Fruit fly (Drosophila melanogaster) whole organism, embryonic: Measurements from ENCODE around the gene shi.

ENCODE experiments used
- CG10321 ChIP-seq: fragments of 200-800 bp; sonication (Bioruptor generic); IDR thresholded peaks from 2 replicates; pipeline ENCODE4 v1.3.6; 2022; ENCODE audit warnings: missing biosample characterization, missing genetic modification characterization
- CG11723 ChIP-seq: fragments of 200-800 bp; sonication (Bioruptor generic); optimal IDR thresholded peaks from 2 replicates; lab custom pipeline; 2017; ENCODE audit warnings: missing biosample characterization, mild to moderate bottlenecking, missing genetic modification characterization
- CG12659 ChIP-seq: fragments of 200-800 bp; sonication (Bioruptor generic); optimal IDR thresholded peaks from 3 replicates; lab custom pipeline; 2017; ENCODE audit warnings: mild to moderate bottlenecking, missing biosample characterization, missing genetic modification reagents, missing genetic modification characterization
- CG12744 ChIP-seq: fragments of 200-800 bp; sonication (Bioruptor generic); optimal IDR thresholded peaks from 2 replicates; lab custom pipeline; 2016; ENCODE audit warnings: missing biosample characterization, missing genetic modification characterization
- CG13123 ChIP-seq: fragments of 200-800 bp; sonication (Bioruptor generic); optimal IDR thresholded peaks from 2 replicates; lab custom pipeline; 2016; ENCODE audit warnings: missing biosample characterization, missing genetic modification characterization
- CG13287 ChIP-seq: fragments of 200-800 bp; sonication (Bioruptor generic); IDR thresholded peaks from 2 replicates; pipeline ENCODE4 v1.3.6; 2022; ENCODE audit warnings: missing biosample characterization, missing genetic modification characterization; ENCODE audit not compliant: partially characterized antibody
- CG14667 ChIP-seq: fragments of 200-800 bp; sonication (Bioruptor generic); IDR thresholded peaks from 2 replicates; pipeline ENCODE4 v1.3.6; 2022; ENCODE audit warnings: missing biosample characterization, missing genetic modification characterization
- CG15479 ChIP-seq: fragments of 200-800 bp; sonication (Bioruptor generic); optimal IDR thresholded peaks from 3 replicates; lab custom pipeline; 2019; ENCODE audit warnings: missing biosample characterization, mild to moderate bottlenecking, missing genetic modification characterization, moderate library complexity
- CG18476 ChIP-seq: fragments of 200-800 bp; sonication (Bioruptor generic); optimal IDR thresholded peaks from 2 replicates; lab custom pipeline; 2016; ENCODE audit warnings: missing biosample characterization, mild to moderate bottlenecking, missing genetic modification characterization
- CG30403 ChIP-seq: fragments of 200-800 bp; sonication (Bioruptor generic); optimal IDR thresholded peaks from 3 replicates; lab custom pipeline; 2016; ENCODE audit warnings: missing biosample characterization, missing genetic modification characterization
- CG34224 ChIP-seq: fragments of 200-800 bp; sonication (Bioruptor generic); IDR thresholded peaks from 3 replicates; pipeline ENCODE4 v1.3.6; 2022; ENCODE audit warnings: missing biosample characterization, missing genetic modification characterization; ENCODE audit not compliant: partially characterized antibody
- CG4730 ChIP-seq: fragments of 200-800 bp; sonication (Bioruptor generic); IDR thresholded peaks from 2 replicates; pipeline ENCODE4 v1.3.6; 2022; ENCODE audit warnings: missing biosample characterization, missing genetic modification characterization
- CG4820 ChIP-seq: fragments of 200-800 bp; sonication (Bioruptor generic); optimal IDR thresholded peaks from 3 replicates; lab custom pipeline; 2016; ENCODE audit warnings: missing biosample characterization, missing genetic modification characterization
- CG5245 ChIP-seq: fragments of 200-800 bp; sonication (Bioruptor generic); optimal IDR thresholded peaks from 3 replicates; lab custom pipeline; 2016; ENCODE audit warnings: missing biosample characterization, missing genetic modification characterization
- CG6272 ChIP-seq: fragments of 200-800 bp; sonication (Bioruptor generic); IDR thresholded peaks from 2 replicates; pipeline ENCODE4 v1.3.6; 2022; ENCODE audit warnings: missing biosample characterization, missing genetic modification characterization
- CG7786 ChIP-seq: fragments of 200-800 bp; sonication (Bioruptor generic); optimal IDR thresholded peaks from 2 replicates; lab custom pipeline; 2016; ENCODE audit warnings: missing biosample characterization, missing genetic modification characterization
- CG9437 ChIP-seq: fragments of 200-800 bp; sonication (Bioruptor generic); optimal IDR thresholded peaks from 2 replicates; lab custom pipeline; 2018; ENCODE audit warnings: missing biosample characterization, mild to moderate bottlenecking, missing genetic modification characterization
- CG9797 ChIP-seq: fragments of 200-800 bp; sonication (Bioruptor generic); optimal IDR thresholded peaks from 3 replicates; lab custom pipeline; 2018; ENCODE audit warnings: missing biosample characterization, mild to moderate bottlenecking, missing genetic modification characterization
- CHES-1-like ChIP-seq: fragments of 200-800 bp; sonication (Bioruptor generic); optimal IDR thresholded peaks from 2 replicates; lab custom pipeline; 2016; ENCODE audit warnings: missing biosample characterization, missing genetic modification characterization
- Chrac-16 ChIP-seq: fragments of 200-800 bp; sonication (Bioruptor generic); optimal IDR thresholded peaks from 3 replicates; lab custom pipeline; 2016; ENCODE audit warnings: missing biosample characterization, missing genetic modification characterization
- Dref ChIP-seq: fragments of 200-800 bp; sonication (Bioruptor generic); IDR thresholded peaks from 2 replicates; pipeline ENCODE4 v1.3.6; 2022; ENCODE audit warnings: missing biosample characterization, missing genetic modification characterization
- HmgD ChIP-seq: fragments of 200-800 bp; sonication (Bioruptor generic); optimal IDR thresholded peaks from 3 replicates; lab custom pipeline; 2016; ENCODE audit warnings: missing biosample characterization, missing genetic modification characterization
- Lim3 ChIP-seq: fragments of 200-800 bp; sonication (Bioruptor generic); IDR thresholded peaks from 2 replicates; pipeline ENCODE4 v1.3.6; 2022; ENCODE audit warnings: missing biosample characterization, missing genetic modification characterization
- MBD-R2 ChIP-seq: fragments of 200-800 bp; sonication (Bioruptor generic); IDR thresholded peaks from 2 replicates; pipeline ENCODE4 v1.3.6; 2022; ENCODE audit warnings: missing biosample characterization, missing genetic modification characterization
- MESR4 ChIP-seq: fragments of 200-800 bp; sonication (Bioruptor generic); optimal IDR thresholded peaks from 2 replicates; lab custom pipeline; 2018; ENCODE audit warnings: missing biosample characterization, mild to moderate bottlenecking, missing genetic modification characterization, moderate library complexity
- MTF-1 ChIP-seq: fragments of 200-800 bp; sonication (Bioruptor generic); optimal IDR thresholded peaks from 2 replicates; lab custom pipeline; 2018; ENCODE audit warnings: missing biosample characterization, mild to moderate bottlenecking, missing genetic modification characterization, borderline replicate concordance
- Myb ChIP-seq: fragments of 200-800 bp; sonication (Bioruptor generic); optimal IDR thresholded peaks from 2 replicates; lab custom pipeline; 2016; ENCODE audit warnings: missing biosample characterization, missing genetic modification characterization
- PHDP ChIP-seq: fragments of 200-800 bp; sonication (Bioruptor generic); optimal IDR thresholded peaks from 3 replicates; lab custom pipeline; 2018; ENCODE audit warnings: missing biosample characterization, mild to moderate bottlenecking, missing genetic modification characterization, moderate library complexity
- Scr ChIP-seq: fragments of 200-800 bp; sonication (Bioruptor generic); IDR thresholded peaks from 2 replicates; pipeline ENCODE4 v1.3.6; 2022; ENCODE audit warnings: missing biosample characterization, missing genetic modification characterization; ENCODE audit not compliant: partially characterized antibody
- Ssrp ChIP-seq: fragments of 200-800 bp; sonication (Bioruptor generic); optimal IDR thresholded peaks from 2 replicates; lab custom pipeline; 2018; ENCODE audit warnings: missing biosample characterization, mild to moderate bottlenecking, missing genetic modification characterization, moderate library complexity
- TFAM ChIP-seq: fragments of 200-800 bp; sonication (Bioruptor generic); optimal IDR thresholded peaks from 2 replicates; lab custom pipeline; 2017; ENCODE audit warnings: missing biosample characterization, missing genetic modification characterization, inconsistent platforms
- amos ChIP-seq: fragments of 200-800 bp; sonication (Bioruptor generic); IDR thresholded peaks from 2 replicates; pipeline ENCODE4 v1.3.6; 2022; ENCODE audit warnings: missing biosample characterization, missing genetic modification characterization; ENCODE audit not compliant: partially characterized antibody
- bbx ChIP-seq: fragments of 200-800 bp; sonication (Bioruptor generic); IDR thresholded peaks from 2 replicates; pipeline ENCODE4 v1.3.6; 2022; ENCODE audit warnings: missing biosample characterization, missing genetic modification characterization; ENCODE audit not compliant: partially characterized antibody
- bigmax ChIP-seq: fragments of 200-800 bp; sonication (Bioruptor generic); optimal IDR thresholded peaks from 2 replicates; lab custom pipeline; 2018; ENCODE audit warnings: missing biosample characterization, mild to moderate bottlenecking, missing genetic modification characterization
- bsh ChIP-seq, 2 experiments: fragments of 200-800 bp; sonication (Bioruptor generic); optimal IDR thresholded peaks; 2 replicates each; lab custom pipeline; 2017 to 2018; ENCODE audit warnings: mild to moderate bottlenecking in 2 of 2, missing biosample characterization in 2 of 2, missing genetic modification characterization in 2 of 2, moderate library complexity in 1 of 2
- chinmo ChIP-seq: fragments of 200-800 bp; sonication (Bioruptor generic); IDR thresholded peaks from 4 replicates; pipeline ENCODE4 v1.3.6; 2022; ENCODE audit warnings: missing biosample characterization, missing genetic modification characterization; ENCODE audit not compliant: partially characterized antibody
- dmrt11E ChIP-seq: fragments of 200-800 bp; sonication (Bioruptor generic); optimal IDR thresholded peaks from 3 replicates; lab custom pipeline; 2018; ENCODE audit warnings: missing biosample characterization, mild to moderate bottlenecking, missing genetic modification characterization, moderate library complexity
- dpn ChIP-seq, 2 experiments: fragments of 200-800 bp; sonication (Bioruptor generic); optimal IDR thresholded peaks; 3 replicates each; lab custom pipeline; 2016; ENCODE audit warnings: missing biosample characterization in 2 of 2, missing genetic modification characterization in 2 of 2
- gsb ChIP-seq: fragments of 200-800 bp; sonication (Bioruptor generic); IDR thresholded peaks from 2 replicates; pipeline ENCODE4 v1.3.6; 2022; ENCODE audit warnings: missing biosample characterization, missing genetic modification characterization
- hbn ChIP-seq: fragments of 200-800 bp; sonication (Bioruptor generic); IDR thresholded peaks from 2 replicates; pipeline ENCODE4 v1.3.6; 2022; ENCODE audit warnings: missing biosample characterization, missing genetic modification characterization; ENCODE audit not compliant: partially characterized antibody
- knrl ChIP-seq: fragments of 200-800 bp; sonication (Bioruptor generic); IDR thresholded peaks from 3 replicates; pipeline ENCODE4 v1.3.6; 2022; ENCODE audit warnings: missing biosample characterization, missing genetic modification characterization; ENCODE audit not compliant: partially characterized antibody
- org-1 ChIP-seq: fragments of 200-800 bp; sonication (Bioruptor generic); optimal IDR thresholded peaks from 2 replicates; lab custom pipeline; 2017; ENCODE audit warnings: missing biosample characterization, missing genetic modification characterization
- pb ChIP-seq: fragments of 200-800 bp; sonication (Bioruptor generic); optimal IDR thresholded peaks from 3 replicates; lab custom pipeline; 2016; ENCODE audit warnings: missing biosample characterization, missing genetic modification characterization
- pfk ChIP-seq: fragments of 200-800 bp; sonication (Bioruptor generic); optimal IDR thresholded peaks from 2 replicates; lab custom pipeline; 2018; ENCODE audit warnings: missing biosample characterization, mild to moderate bottlenecking, missing genetic modification characterization, moderate library complexity
- schlank ChIP-seq: fragments of 200-800 bp; sonication (Bioruptor generic); optimal IDR thresholded peaks from 2 replicates; lab custom pipeline; 2018; ENCODE audit warnings: missing biosample characterization, mild to moderate bottlenecking, missing genetic modification characterization
- ssp ChIP-seq: fragments of 200-800 bp; sonication (Bioruptor generic); IDR thresholded peaks from 2 replicates; pipeline ENCODE4 v1.3.6; 2022; ENCODE audit warnings: missing biosample characterization, missing genetic modification characterization
- sug ChIP-seq: fragments of 200-800 bp; optimal IDR thresholded peaks from 2 replicates; lab custom pipeline; 2019; ENCODE audit warnings: missing biosample characterization, mild to moderate bottlenecking, missing genetic modification characterization, moderate library complexity
- vvl ChIP-seq: fragments of 200-800 bp; sonication (Bioruptor generic); IDR thresholded peaks from 2 replicates; pipeline ENCODE4 v1.3.6; 2022; ENCODE audit warnings: missing biosample characterization, missing genetic modification characterization
- z ChIP-seq: fragments of 200-800 bp; sonication (Bioruptor generic); IDR thresholded peaks from 3 replicates; pipeline ENCODE4 v1.3.6; 2022; ENCODE audit warnings: missing biosample characterization, missing genetic modification characterization
- zf30C ChIP-seq: fragments of 200-800 bp; sonication (Bioruptor generic); optimal IDR thresholded peaks from 3 replicates; lab custom pipeline; 2018; ENCODE audit warnings: missing biosample characterization, mild to moderate bottlenecking, missing genetic modification characterization

shi gene

dm6 chrX:15887247-15887616 is 4.7 kb upstream of the shi start, which contains the start of gene tay (continued):
- TF ChIP-seq pb (GFP tag; lab: Kevin White, UChicago) (no peak), org-1 (no peak), gsb (GFP tag; lab: Robert Waterston, UW) (no peak), dmrt11E (tag; lab: Kevin White, UChicago) (no peak), CG14667 (GFP tag; lab: Robert Waterston, UW) (no peak), zf30C (GFP tag; lab: Kevin White, UChicago) (peak; percentile 38), CG12659 (GFP tag; lab: Kevin White, UChicago) (peak; percentile 74), CG18476 (no peak), CG13123 (GFP tag; lab: Kevin White, UChicago) (no peak), vvl (GFP tag; lab: Robert Waterston, UW) (peak; percentile 46), CG6272 (no peak), HmgD (GFP tag; lab: Kevin White, UChicago) (peak; percentile 10), bigmax (GFP tag; lab: Kevin White, UChicago) (peak; percentile 47), MTF-1 (GFP tag; lab: Kevin White, UChicago) (no peak), dpn (GFP tag; optimal IDR thresholded peaks at IDR 0.05; lab: Kevin White, UChicago) (no peak), CHES-1-like (GFP tag; lab: Kevin White, UChicago) (peak; percentile 1), CG11723 (GFP tag; lab: Kevin White, UChicago) (peak; percentile 20), CG13287 (GFP tag; lab: Robert Waterston, UW) (peak; percentile 54), Chrac-16 (no peak), CG4730 (GFP tag; lab: Robert Waterston, UW) (no peak), bbx (GFP tag; lab: Robert Waterston, UW) (peak; percentile 81), CG12744 (GFP tag; lab: Kevin White, UChicago) (no peak), MESR4 (GFP tag; lab: Kevin White, UChicago) (peak; percentile 37), Myb (GFP tag; lab: Kevin White, UChicago) (peak; percentile 42), Lim3 (no peak), hbn (GFP tag; lab: Robert Waterston, UW) (peak; percentile 46), TFAM (GFP tag; lab: Kevin White, UChicago) (no peak), Dref (GFP tag; lab: Robert Waterston, UW) (peak; percentile 81), CG15479 (GFP tag; lab: Kevin White, UChicago) (no peak), sug (tag; lab: Kevin White, UChicago) (peak; percentile 31), pfk (GFP tag; lab: Kevin White, UChicago) (peak; percentile 94), knrl (peak; percentile 71), bsh (GFP tag; optimal IDR thresholded peaks at IDR 0.05; lab: Kevin White, UChicago) (no peak), CG7786 (GFP tag; lab: Kevin White, UChicago) (no peak), CG9437 (GFP tag; lab: Kevin White, UChicago) (no peak), MBD-R2 (GFP tag; lab: Robert Waterston, UW) (0 out of 2 replicates have a peak, but pooled peaks have one; percentile 8), CG10321 (GFP tag; lab: Robert Waterston, UW) (no peak), ssp (peak; percentile 95), CG4820 (GFP tag; lab: Kevin White, UChicago) (no peak), CG9797 (GFP tag; lab: Kevin White, UChicago) (peak; percentile 38), CG5245 (GFP tag; lab: Kevin White, UChicago) (no peak), PHDP (tag; lab: Kevin White, UChicago) (no peak), CG34224 (GFP tag; lab: Robert Waterston, UW) (peak; percentile 28; the same call in 1 of the 3 replicates), z (GFP tag; lab: Robert Waterston, UW) (no peak), Ssrp (tag; lab: Kevin White, UChicago) (no peak), schlank (tag; lab: Kevin White, UChicago) (no peak), Scr (GFP tag; lab: Robert Waterston, UW) (peak; percentile 63), CG30403 (peak; percentile 4), amos (GFP tag; lab: Robert Waterston, UW) (peak; percentile 82), chinmo (GFP tag; lab: Robert Waterston, UW) (0 out of 4 replicates have a peak, but pooled peaks have one; percentile 41)
